Worm (Caenorhabditis elegans): ENCODE measurements around the gene mai-1.

mai-1 gene

ce11 chrX:3152361-3152760, 36.0 kb upstream of the mai-1 start, which contains the start of gene bbln-1:
bbln-1 (minus strand) TSS chrX:3152461.
- TF ChIP-seq R02D3.7 (tag; optimal IDR thresholded peaks at IDR 0.05) = no peak
- TF ChIP-seq nhr-12 (tag; optimal IDR thresholded peaks at IDR 0.05) = no peak
- no peak for TF ChIP-seq pqm-1 (tag; optimal IDR thresholded peaks at IDR 0.05)
- no peak for TF ChIP-seq elt-2 (tag; optimal IDR thresholded peaks at IDR 0.05)
- TF ChIP-seq skn-1 (tag; optimal IDR thresholded peaks at IDR 0.05) = no peak
- TF ChIP-seq nhr-43 (tag; optimal IDR thresholded peaks at IDR 0.05; ENCODE audit: poor library complexity, severe bottlenecking) = no peak
- no peak for TF ChIP-seq ceh-16 (tag; optimal IDR thresholded peaks at IDR 0.05)
- TF ChIP-seq ama-1 (optimal IDR thresholded peaks at IDR 0.05) = no peak
- no peak for TF ChIP-seq fkh-2 (tag; optimal IDR thresholded peaks at IDR 0.05)
- TF ChIP-seq pha-4 (tag; optimal IDR thresholded peaks at IDR 0.05) = no peak
- no peak for TF ChIP-seq mdl-1 (tag; optimal IDR thresholded peaks at IDR 0.05)
- no peak for TF ChIP-seq zag-1 (tag; optimal IDR thresholded peaks at IDR 0.05)
- TF ChIP-seq jun-1 (tag; optimal IDR thresholded peaks at IDR 0.05) = no peak
- TF ChIP-seq nhr-67 (tag; optimal IDR thresholded peaks at IDR 0.05) = no peak

- TF ChIP-seq mml-1 (tag; optimal IDR thresholded peaks at IDR 0.05) (no peak), elt-3 (tag; optimal IDR thresholded peaks at IDR 0.05) (no peak), ceh-16 (tag; optimal IDR thresholded peaks at IDR 0.05) (no peak), sea-2 (GFP tag; optimal IDR thresholded peaks at IDR 0.05) (no peak), aly-2 (tag; optimal IDR thresholded peaks at IDR 0.05) (no peak), elt-2 (tag; optimal IDR thresholded peaks at IDR 0.05) (no peak)
These were observed 28.9 kb upstream of the mai-1 start, which contains the start of gene C15C7.4 for ce11 chrX:3145265-3145664. C15C7.4 (plus strand) TSS chrX:3145565.

DNA sequence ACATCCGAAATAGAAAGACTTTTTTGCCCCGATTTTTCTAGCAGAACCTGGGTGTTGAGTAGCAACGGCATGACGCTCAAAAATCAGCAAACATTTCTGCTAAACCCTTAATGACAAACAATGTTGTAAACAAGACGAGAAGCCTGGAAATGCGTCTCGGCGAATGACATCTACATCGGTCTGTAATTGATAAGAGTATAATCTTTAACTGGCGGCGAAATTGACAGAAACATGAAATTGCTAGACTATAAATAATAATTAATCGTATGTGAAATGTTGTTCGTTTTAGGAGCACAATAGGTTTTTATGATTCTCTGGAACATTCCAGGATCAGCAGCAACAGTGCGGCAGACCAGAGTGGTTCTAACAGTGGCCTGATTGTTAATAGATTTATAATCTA, 25.3 kb upstream of the mai-1 start:
- TF ChIP-seq elt-2 (tag; optimal IDR thresholded peaks at IDR 0.05) = peak; percentile 46
- TF ChIP-seq unc-39 (tag; optimal IDR thresholded peaks at IDR 0.05) = no peak
- no peak for TF ChIP-seq sea-2 (GFP tag; optimal IDR thresholded peaks at IDR 0.05)
- TF ChIP-seq aly-2 (tag; optimal IDR thresholded peaks at IDR 0.05) = no peak
- no peak for TF ChIP-seq egl-5 (tag; optimal IDR thresholded peaks at IDR 0.05)
- no peak for TF ChIP-seq unc-62 (GFP tag; optimal IDR thresholded peaks at IDR 0.05)
- no peak for TF ChIP-seq tbx-2 (tag; optimal IDR thresholded peaks at IDR 0.05)
- TF ChIP-seq fkh-2 (tag; optimal IDR thresholded peaks at IDR 0.05) = no peak
- TF ChIP-seq nhr-23 (tag; optimal IDR thresholded peaks at IDR 0.05) = no peak
- TF ChIP-seq ztf-11 (tag; optimal IDR thresholded peaks at IDR 0.05) = no peak
- peak; percentile 15 for TF ChIP-seq pqm-1 (tag; optimal IDR thresholded peaks at IDR 0.05)
- TF ChIP-seq nhr-28 (tag; optimal IDR thresholded peaks at IDR 0.05) = no peak
- no peak for TF ChIP-seq lsy-12 (tag; optimal IDR thresholded peaks at IDR 0.05)
- TF ChIP-seq nhr-43 (tag; optimal IDR thresholded peaks at IDR 0.05; ENCODE audit: poor library complexity, severe bottlenecking) = no peak
- TF ChIP-seq elt-1 (tag; optimal IDR thresholded peaks at IDR 0.05) = no peak
- TF ChIP-seq nhr-67 (tag; optimal IDR thresholded peaks at IDR 0.05) = no peak

DNA sequence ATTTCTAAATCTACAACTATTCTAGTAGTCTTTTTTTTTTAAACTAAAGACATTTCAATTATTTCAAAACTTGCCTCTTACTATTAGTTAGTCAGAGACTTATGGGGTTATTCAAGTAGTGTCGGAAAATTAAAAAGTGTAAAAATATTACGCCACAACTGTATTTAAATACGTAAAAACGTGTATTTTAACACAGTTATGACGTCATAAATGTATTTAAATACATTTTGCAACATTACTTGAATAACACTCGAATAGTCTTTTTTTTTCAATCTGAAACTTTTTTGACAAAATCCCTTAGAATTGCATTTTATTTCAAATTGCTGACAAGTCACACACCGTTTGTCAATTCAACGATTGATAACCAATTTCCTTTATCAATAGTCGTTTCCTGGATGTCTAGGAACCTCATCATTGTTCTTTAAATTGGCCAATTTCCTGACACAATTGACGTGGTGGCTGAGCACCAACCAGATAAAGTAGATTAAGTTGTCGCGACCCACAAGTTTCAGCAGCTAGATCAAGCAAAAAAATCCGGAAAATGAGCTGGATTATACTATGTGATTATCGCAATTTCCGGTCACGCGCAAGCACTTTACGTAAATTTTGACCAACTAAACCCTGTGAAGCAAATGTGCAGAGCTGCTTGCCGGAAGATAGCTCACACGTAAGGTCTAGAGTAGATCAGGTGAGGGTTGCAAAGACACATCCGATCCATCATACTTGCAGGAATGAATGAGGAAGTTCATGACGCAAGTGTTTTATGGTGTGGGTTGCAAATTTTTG, 23.3 kb upstream of the mai-1 start:
- no peak for TF ChIP-seq fkh-2 (tag; optimal IDR thresholded peaks at IDR 0.05)
- no peak for TF ChIP-seq ceh-82 (tag; optimal IDR thresholded peaks at IDR 0.05)
- TF ChIP-seq nhr-67 (tag; optimal IDR thresholded peaks at IDR 0.05) = no peak

DNA sequence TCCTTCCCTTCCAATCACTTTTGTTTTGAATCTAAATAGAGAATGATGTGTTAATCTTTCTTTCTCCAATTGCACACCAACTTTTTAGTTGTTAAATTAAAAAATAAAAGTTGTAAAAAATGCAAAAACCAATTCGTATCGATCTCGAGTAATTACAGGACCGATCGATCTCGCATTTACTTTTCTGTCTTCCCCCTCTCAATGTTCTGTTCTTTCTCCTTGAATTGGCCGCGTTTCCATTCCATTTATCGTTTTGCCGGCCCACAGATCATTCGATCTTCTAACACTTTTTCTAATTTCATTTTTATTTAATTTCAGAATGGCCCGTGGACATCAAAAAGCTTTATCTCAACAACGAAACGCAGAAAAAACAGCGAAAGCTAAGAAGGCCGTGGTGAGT, 18.8 kb upstream of the mai-1 start, which contains the start of gene K10B3.1:
Gene K10B3.1, plus strand, starts transcription at position 301 of the 400 bp plus-strand sequence.
- TF ChIP-seq pha-4 (tag; optimal IDR thresholded peaks at IDR 0.05) (peak; percentile 3), mdl-1 (tag; optimal IDR thresholded peaks at IDR 0.05) (no peak)

DNA sequence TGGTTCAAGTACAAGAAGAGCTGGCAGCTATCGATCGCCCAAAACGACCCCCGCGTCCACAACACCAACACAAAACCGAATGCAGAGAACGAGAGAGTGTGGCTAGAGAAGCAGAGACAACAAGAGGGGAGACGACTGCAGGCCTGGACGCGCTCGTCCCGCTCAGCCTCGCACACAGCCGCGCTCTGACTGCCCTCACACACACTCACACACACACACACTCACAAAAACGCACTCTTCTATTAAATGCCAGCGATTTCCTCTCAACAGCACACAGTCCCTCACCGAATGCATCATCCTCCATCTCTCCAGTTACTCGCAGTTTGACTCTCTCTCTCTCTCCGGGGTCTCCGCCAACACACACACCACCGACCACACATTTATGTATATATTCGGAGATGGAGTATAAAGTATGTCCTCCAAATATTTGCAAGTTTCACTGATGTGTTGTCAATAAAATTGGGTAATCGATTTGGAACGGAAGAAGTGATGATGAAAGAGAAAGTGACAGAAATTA, 11.3 kb upstream of the mai-1 start:
- TF ChIP-seq egl-5 (tag; optimal IDR thresholded peaks at IDR 0.05) = peak; percentile 78
- peak in 1 of 3 experiments; percentile 4 for TF ChIP-seq elt-3 (tag; optimal IDR thresholded peaks at IDR 0.05)
- peak; percentile 90 for TF ChIP-seq unc-62 (GFP tag; optimal IDR thresholded peaks at IDR 0.05)
- peak; percentile 86 for TF ChIP-seq egl-27 (tag; optimal IDR thresholded peaks at IDR 0.05)
- TF ChIP-seq fkh-10 (GFP tag; optimal IDR thresholded peaks at IDR 0.05) = peak; percentile 67
- peak; percentile 97 for TF ChIP-seq hmg-11 (tag; optimal IDR thresholded peaks at IDR 0.05)
- TF ChIP-seq elt-1 (tag; optimal IDR thresholded peaks at IDR 0.05) = peak; percentile 78
- peak; percentile 99 for TF ChIP-seq lin-39 (tag; optimal IDR thresholded peaks at IDR 0.05)
- peak; percentile 79 for TF ChIP-seq nhr-23 (tag; optimal IDR thresholded peaks at IDR 0.05)
- TF ChIP-seq nhr-43 (tag; optimal IDR thresholded peaks at IDR 0.05; ENCODE audit: poor library complexity, severe bottlenecking) = peak; percentile 76
- TF ChIP-seq pqm-1 (tag; optimal IDR thresholded peaks at IDR 0.05) = peak; percentile 72
- TF ChIP-seq ZK546.5 (tag; optimal IDR thresholded peaks at IDR 0.05) = no peak
- no peak for TF ChIP-seq ceh-16 (tag; optimal IDR thresholded peaks at IDR 0.05)
- no peak for TF ChIP-seq daf-12 (tag; optimal IDR thresholded peaks at IDR 0.05)
- TF ChIP-seq nhr-11 (tag; optimal IDR thresholded peaks at IDR 0.05) = peak; percentile 87
- TF ChIP-seq mml-1 (tag; optimal IDR thresholded peaks at IDR 0.05) = no peak
- no peak for TF ChIP-seq ceh-9 (tag; optimal IDR thresholded peaks at IDR 0.05)
- no peak for TF ChIP-seq nhr-28 (tag; optimal IDR thresholded peaks at IDR 0.05)
- TF ChIP-seq lin-15B (tag; optimal IDR thresholded peaks at IDR 0.05) = peak; percentile 65
- no peak for TF ChIP-seq unc-39 (tag; optimal IDR thresholded peaks at IDR 0.05)
- TF ChIP-seq mdl-1 (tag; optimal IDR thresholded peaks at IDR 0.05) = peak; percentile 54
- no peak for TF ChIP-seq nhr-77 (tag; optimal IDR thresholded peaks at IDR 0.05)
- no peak for TF ChIP-seq nhr-237 (tag; optimal IDR thresholded peaks at IDR 0.05)
- peak; percentile 96 for TF ChIP-seq jun-1 (tag; optimal IDR thresholded peaks at IDR 0.05)
- TF ChIP-seq skn-1 (tag; optimal IDR thresholded peaks at IDR 0.05) = peak; percentile 87
